Worm (Caenorhabditis elegans): ENCODE measurements around the gene C06E7.4.

ce11 chrIV:5860762-5861161 lies 986 bp upstream of the C06E7.4 start:
- TF ChIP-seq peb-1 (tag; optimal IDR thresholded peaks at IDR 0.05) (no peak), ama-1 (optimal IDR thresholded peaks at IDR 0.05) (no peak), ztf-11 (tag; optimal IDR thresholded peaks at IDR 0.05) (no peak), unc-62 (GFP tag; optimal IDR thresholded peaks at IDR 0.05) (no peak), aly-2 (tag; optimal IDR thresholded peaks at IDR 0.05) (no peak)
